Worm (Caenorhabditis elegans): ENCODE measurements around the gene C25D7.9.

The C25D7.9 gene

DNA sequence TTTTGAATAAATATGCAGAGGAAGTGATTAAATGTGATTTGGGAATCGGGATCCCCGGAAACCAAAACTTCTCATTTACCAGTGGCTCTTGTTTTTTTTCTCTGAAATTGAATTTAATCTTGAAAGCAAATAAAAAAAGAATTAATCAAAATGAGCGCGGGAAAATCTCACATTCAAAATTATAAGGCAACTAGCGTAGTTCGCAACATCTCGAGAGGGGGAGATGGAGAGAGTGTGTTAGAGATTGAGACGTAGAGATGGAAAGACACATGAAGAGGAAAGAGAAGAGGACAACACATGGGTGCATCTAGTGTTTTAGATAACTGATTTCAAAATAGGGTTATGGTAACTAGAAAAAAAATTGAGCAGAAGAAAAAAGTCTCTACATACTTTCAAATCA lies 16.8 kb upstream of the C25D7.9 start, which contains the start of gene sdc-3:
TSS of gene sdc-3 (minus strand) at position 101 of the 400 bp plus-strand sequence.
- TF ChIP-seq ref-1 (GFP tag; conservative IDR thresholded peaks at IDR 0.05), result no peak
- TF ChIP-seq ztf-23 (GFP tag; IDR thresholded peaks at IDR 0.05), result no peak
- TF ChIP-seq flt-1 (GFP tag; IDR thresholded peaks at IDR 0.05), result no peak
- no peak for TF ChIP-seq T22C8.4 (GFP tag; IDR thresholded peaks at IDR 0.05)
- TF ChIP-seq ztf-29 (GFP tag; IDR thresholded peaks at IDR 0.05), result no peak
- no peak for TF ChIP-seq tab-1 (GFP tag; IDR thresholded peaks at IDR 0.05)
- TF ChIP-seq med-1 (GFP tag; optimal IDR thresholded peaks at IDR 0.05; ENCODE audit: insufficient read depth), result no peak
- TF ChIP-seq klf-2 (GFP tag; conservative IDR thresholded peaks at IDR 0.05), result no peak
- TF ChIP-seq cog-1 (tag; optimal IDR thresholded peaks at IDR 0.05), result no peak

DNA sequence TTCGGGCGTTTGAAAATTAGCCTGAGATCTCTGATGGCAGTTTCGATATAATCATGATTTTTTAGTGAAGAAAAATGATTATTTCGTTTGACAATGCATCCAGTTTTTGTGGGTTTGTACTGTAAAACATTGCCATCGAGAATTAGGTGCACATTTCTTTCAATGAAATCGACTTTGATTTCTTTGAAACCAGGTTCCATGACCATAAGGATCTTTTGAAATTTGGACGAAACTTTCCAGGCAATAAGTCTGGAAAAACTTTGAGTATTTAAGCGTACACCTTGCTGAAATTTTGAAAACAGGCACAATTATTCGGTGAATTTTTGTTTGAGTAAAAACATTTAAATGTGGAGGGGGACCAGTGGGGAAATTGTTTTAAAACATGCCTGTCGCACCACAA lies 13.2 kb upstream of the C25D7.9 start:
- TF ChIP-seq ref-1 (GFP tag; conservative IDR thresholded peaks at IDR 0.05) (no peak), tab-1 (GFP tag; IDR thresholded peaks at IDR 0.05) (no peak), ztf-29 (GFP tag; IDR thresholded peaks at IDR 0.05) (no peak), T22C8.4 (GFP tag; IDR thresholded peaks at IDR 0.05) (no peak), cog-1 (tag; optimal IDR thresholded peaks at IDR 0.05) (no peak), klf-2 (GFP tag; conservative IDR thresholded peaks at IDR 0.05) (no peak), ztf-23 (GFP tag; IDR thresholded peaks at IDR 0.05) (no peak), flt-1 (GFP tag; IDR thresholded peaks at IDR 0.05) (no peak), med-1 (GFP tag; optimal IDR thresholded peaks at IDR 0.05; ENCODE audit: insufficient read depth) (no peak)

DNA sequence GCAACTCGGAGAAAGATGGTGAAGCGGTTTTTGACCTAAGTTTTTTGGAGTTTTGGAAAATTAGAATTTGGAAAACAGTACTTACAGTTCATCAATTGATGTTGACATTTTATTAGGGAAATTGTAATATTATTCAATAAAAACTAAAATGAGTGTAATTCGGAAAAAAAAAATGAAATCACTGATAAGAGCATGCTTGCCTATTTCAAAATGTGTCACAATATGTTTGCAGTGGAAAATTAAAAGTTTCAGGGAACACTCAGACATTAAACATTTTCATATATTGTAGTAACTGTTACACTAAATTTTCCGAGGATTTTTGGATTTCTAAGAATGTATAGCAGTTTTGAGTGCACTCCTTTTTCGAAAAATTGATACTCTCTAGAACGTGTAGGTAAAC lies 12.6 kb upstream of the C25D7.9 start, which contains the start of the genes fbxa-82 and C25D7.5:
TSS of gene fbxa-82 (minus strand) at position 163 of the 400 bp plus-strand sequence.
TSS of gene C25D7.5 (plus strand) at position 283 of the 400 bp plus-strand sequence.
- TF ChIP-seq ztf-23 (GFP tag; IDR thresholded peaks at IDR 0.05) (no peak), ref-1 (GFP tag; conservative IDR thresholded peaks at IDR 0.05) (no peak), flt-1 (GFP tag; IDR thresholded peaks at IDR 0.05) (no peak), klf-2 (GFP tag; conservative IDR thresholded peaks at IDR 0.05) (no peak), med-1 (GFP tag; optimal IDR thresholded peaks at IDR 0.05; ENCODE audit: insufficient read depth) (no peak), T22C8.4 (GFP tag; IDR thresholded peaks at IDR 0.05) (no peak), cog-1 (tag; optimal IDR thresholded peaks at IDR 0.05) (no peak), ztf-29 (GFP tag; IDR thresholded peaks at IDR 0.05) (no peak), tab-1 (GFP tag; IDR thresholded peaks at IDR 0.05) (no peak)

DNA sequence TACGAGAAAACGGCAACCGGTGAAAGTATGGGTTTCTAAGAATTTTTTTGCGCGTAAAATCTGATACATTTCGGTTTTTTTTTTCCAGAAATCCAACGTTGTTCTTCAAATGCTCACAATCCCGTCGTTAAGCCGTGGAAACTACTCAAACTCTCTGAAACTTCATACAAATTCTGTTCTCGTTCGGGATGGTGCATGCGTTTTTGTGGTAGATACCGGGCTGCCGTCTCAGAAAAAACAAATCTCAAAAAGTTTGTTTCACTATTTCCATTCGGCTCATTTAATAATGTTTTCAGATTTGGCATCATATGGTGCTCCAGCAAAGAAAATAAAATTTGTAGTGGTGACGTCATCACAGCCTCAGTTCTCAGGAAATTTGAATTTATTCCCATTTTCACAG lies 10.2 kb upstream of the C25D7.9 start:
- TF ChIP-seq klf-2 (GFP tag; conservative IDR thresholded peaks at IDR 0.05) (no peak), tab-1 (GFP tag; IDR thresholded peaks at IDR 0.05) (no peak), ztf-23 (GFP tag; IDR thresholded peaks at IDR 0.05) (no peak), flt-1 (GFP tag; IDR thresholded peaks at IDR 0.05) (no peak), ref-1 (GFP tag; conservative IDR thresholded peaks at IDR 0.05) (no peak)

DNA sequence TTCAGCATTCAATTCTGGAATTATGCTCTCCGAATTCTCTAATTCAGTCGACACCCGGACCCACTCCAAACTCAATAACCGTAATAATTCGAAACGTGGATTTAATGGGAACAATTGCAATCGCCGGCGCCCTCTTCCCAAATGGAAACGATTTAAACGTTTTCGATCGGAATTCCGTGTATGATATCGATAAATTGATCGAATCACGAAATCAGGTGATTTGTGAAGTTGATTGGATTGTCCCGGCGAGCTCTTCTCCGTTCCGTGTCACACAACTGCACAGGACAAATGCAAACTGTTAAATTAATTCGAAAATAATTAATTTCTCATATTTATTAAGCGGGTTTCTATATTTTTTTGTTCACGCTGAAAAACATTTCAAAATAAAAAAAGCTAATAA lies 9.1 kb upstream of the C25D7.9 start, which contains the start of gene C25D7.16:
TSS of gene C25D7.16 (plus strand) at position 301 of the 400 bp plus-strand sequence.
- TF ChIP-seq med-1 (GFP tag; optimal IDR thresholded peaks at IDR 0.05; ENCODE audit: insufficient read depth), result no peak
- TF ChIP-seq tab-1 (GFP tag; IDR thresholded peaks at IDR 0.05), result no peak
- TF ChIP-seq T22C8.4 (GFP tag; IDR thresholded peaks at IDR 0.05), result no peak
- TF ChIP-seq ref-1 (GFP tag; conservative IDR thresholded peaks at IDR 0.05), result no peak
- no peak for TF ChIP-seq ztf-23 (GFP tag; IDR thresholded peaks at IDR 0.05)
- no peak for TF ChIP-seq cog-1 (tag; optimal IDR thresholded peaks at IDR 0.05)
- TF ChIP-seq klf-2 (GFP tag; conservative IDR thresholded peaks at IDR 0.05), result no peak
- TF ChIP-seq ztf-29 (GFP tag; IDR thresholded peaks at IDR 0.05), result no peak
- TF ChIP-seq flt-1 (GFP tag; IDR thresholded peaks at IDR 0.05), result no peak

DNA sequence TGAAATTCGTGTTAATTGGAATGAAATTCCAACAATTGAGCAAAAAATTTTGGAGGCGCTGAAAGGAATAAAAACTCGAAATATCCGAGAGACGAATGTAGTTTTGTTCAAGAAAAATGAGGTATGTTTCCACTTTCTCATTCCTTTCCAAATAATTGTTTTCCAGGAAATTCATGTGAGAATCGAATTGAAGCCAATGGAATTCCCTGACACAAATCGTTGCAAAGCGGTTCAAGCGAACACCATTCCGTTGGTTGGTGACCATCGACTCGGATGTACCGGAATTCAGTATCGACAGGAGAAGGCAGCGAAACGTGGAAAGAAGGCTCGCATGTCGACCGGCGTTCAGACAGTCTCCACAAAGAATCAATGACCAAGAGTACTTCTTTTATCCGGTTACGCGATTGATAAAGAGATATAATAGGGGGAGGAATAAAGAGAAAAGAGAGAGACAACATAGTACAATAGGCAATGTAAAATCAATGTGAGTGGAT lies 8.5 kb upstream of the C25D7.9 start:
- no peak for TF ChIP-seq flt-1 (GFP tag; IDR thresholded peaks at IDR 0.05)
- TF ChIP-seq ztf-23 (GFP tag; IDR thresholded peaks at IDR 0.05), result no peak
- TF ChIP-seq klf-2 (GFP tag; conservative IDR thresholded peaks at IDR 0.05), result no peak
- no peak for TF ChIP-seq T22C8.4 (GFP tag; IDR thresholded peaks at IDR 0.05)
- TF ChIP-seq ztf-29 (GFP tag; IDR thresholded peaks at IDR 0.05), result no peak
- no peak for TF ChIP-seq ref-1 (GFP tag; conservative IDR thresholded peaks at IDR 0.05)
- no peak for TF ChIP-seq tab-1 (GFP tag; IDR thresholded peaks at IDR 0.05)
- TF ChIP-seq cog-1 (tag; optimal IDR thresholded peaks at IDR 0.05), result no peak
- no peak for TF ChIP-seq med-1 (GFP tag; optimal IDR thresholded peaks at IDR 0.05; ENCODE audit: insufficient read depth)

DNA sequence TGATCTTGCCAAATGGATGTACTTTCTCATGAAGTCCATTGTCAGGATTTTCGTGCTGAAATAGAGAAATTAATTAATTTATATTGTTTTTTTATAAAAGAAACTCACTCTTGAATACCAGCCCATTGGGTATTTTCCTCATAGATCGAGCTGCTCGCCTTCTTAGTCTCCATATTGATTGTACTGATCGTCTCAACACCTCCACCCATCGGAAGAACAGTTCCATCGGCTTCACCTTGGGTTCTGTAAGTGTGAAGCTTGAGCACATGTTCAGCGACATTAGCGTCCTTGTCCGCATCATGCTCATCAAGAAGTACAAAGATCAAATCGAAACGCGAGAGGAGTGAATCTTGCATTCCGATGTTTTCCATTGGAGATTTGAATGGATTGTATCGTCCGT lies 7.2 kb upstream of the C25D7.9 start:
- no peak for TF ChIP-seq flt-1 (GFP tag; IDR thresholded peaks at IDR 0.05)
- TF ChIP-seq ref-1 (GFP tag; conservative IDR thresholded peaks at IDR 0.05), result no peak
- TF ChIP-seq klf-2 (GFP tag; conservative IDR thresholded peaks at IDR 0.05), result no peak
- TF ChIP-seq T22C8.4 (GFP tag; IDR thresholded peaks at IDR 0.05), result no peak
- no peak for TF ChIP-seq cog-1 (tag; optimal IDR thresholded peaks at IDR 0.05)
- TF ChIP-seq tab-1 (GFP tag; IDR thresholded peaks at IDR 0.05), result no peak

DNA sequence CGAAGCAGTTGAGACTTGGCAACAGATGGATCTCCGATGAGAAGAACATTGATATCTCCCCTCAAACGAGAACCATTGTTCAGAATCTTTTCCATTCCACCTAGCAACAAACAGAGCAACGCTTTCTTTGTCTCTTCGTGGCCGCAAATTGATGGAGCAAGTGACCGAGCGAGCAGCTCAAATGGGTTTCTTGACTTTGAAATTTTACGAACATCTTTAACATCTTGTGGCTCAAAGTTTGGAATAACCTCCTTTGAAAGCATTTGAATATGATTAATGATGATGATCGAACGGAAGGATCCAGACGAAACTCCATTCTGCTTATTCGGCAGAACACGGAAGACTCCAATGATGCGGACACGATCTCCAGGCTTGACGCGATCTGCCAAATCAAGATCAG lies 6.5 kb upstream of the C25D7.9 start:
- TF ChIP-seq flt-1 (GFP tag; IDR thresholded peaks at IDR 0.05), result no peak
- no peak for TF ChIP-seq tab-1 (GFP tag; IDR thresholded peaks at IDR 0.05)
- TF ChIP-seq ztf-29 (GFP tag; IDR thresholded peaks at IDR 0.05), result no peak

DNA sequence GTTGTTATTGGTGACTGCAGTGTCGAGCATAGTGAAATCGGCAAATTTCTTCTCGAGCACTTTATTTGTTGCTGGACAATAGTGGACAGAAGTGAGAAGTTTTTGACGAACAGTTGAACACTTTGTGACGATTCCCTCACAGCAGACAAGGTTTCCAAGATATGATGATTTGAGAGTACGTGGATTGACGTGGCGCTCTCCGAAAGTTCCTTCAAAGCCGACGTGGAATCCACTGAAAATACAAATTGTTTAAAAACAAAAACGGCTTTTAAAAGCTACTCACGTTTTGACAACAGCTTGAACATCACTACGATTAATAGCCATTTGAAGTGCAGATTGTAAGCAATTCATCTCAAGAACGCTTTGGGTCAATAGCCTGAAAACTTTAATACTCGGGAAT lies 6.0 kb upstream of the C25D7.9 start:
- no peak for TF ChIP-seq ref-1 (GFP tag; conservative IDR thresholded peaks at IDR 0.05)
- no peak for TF ChIP-seq cog-1 (tag; optimal IDR thresholded peaks at IDR 0.05)
- TF ChIP-seq ztf-23 (GFP tag; IDR thresholded peaks at IDR 0.05), result no peak
- no peak for TF ChIP-seq klf-2 (GFP tag; conservative IDR thresholded peaks at IDR 0.05)
- TF ChIP-seq T22C8.4 (GFP tag; IDR thresholded peaks at IDR 0.05), result no peak
- no peak for TF ChIP-seq tab-1 (GFP tag; IDR thresholded peaks at IDR 0.05)

DNA sequence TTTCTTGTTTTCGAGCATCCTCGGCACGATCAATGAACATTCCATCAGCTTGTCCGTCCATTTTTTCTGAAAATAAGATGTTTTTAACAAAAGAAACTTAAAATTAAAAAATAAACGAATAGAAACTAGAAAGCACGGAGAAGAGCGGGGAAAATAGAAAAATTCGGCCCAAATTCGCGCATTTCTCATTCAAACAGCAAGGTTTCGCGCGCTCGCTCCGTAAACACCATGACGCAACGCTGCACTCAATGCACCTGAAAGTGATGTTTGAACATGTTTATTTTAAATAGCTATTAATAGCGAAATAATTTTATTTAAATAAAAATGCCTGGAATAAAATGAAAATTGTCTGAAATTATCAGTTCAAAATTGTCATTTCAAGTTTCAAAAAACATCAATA lies 5.4 kb upstream of the C25D7.9 start, which contains the start of the genes mcm-3 and C25D7.15:
TSS of gene mcm-3 (minus strand) at position 66 of the 400 bp plus-strand sequence.
TSS of gene C25D7.15 (plus strand) at position 275 of the 400 bp plus-strand sequence.
- TF ChIP-seq cog-1 (tag; optimal IDR thresholded peaks at IDR 0.05) (no peak), ztf-23 (GFP tag; IDR thresholded peaks at IDR 0.05) (no peak), tab-1 (GFP tag; IDR thresholded peaks at IDR 0.05) (no peak), ztf-29 (GFP tag; IDR thresholded peaks at IDR 0.05) (no peak), T22C8.4 (GFP tag; IDR thresholded peaks at IDR 0.05) (no peak), klf-2 (GFP tag; conservative IDR thresholded peaks at IDR 0.05) (no peak), ref-1 (GFP tag; conservative IDR thresholded peaks at IDR 0.05) (no peak), med-1 (GFP tag; optimal IDR thresholded peaks at IDR 0.05; ENCODE audit: insufficient read depth) (no peak), flt-1 (GFP tag; IDR thresholded peaks at IDR 0.05) (no peak)

All from whole organism, midembryonic.